Worm (Caenorhabditis elegans): ENCODE results near the gene nhr-4.
"Not testable (repeated sequence)": the region's sequence is repeated elsewhere in the genome, so short reads cannot be mapped to it uniquely, and the experiment has no call there.

nhr-4 gene

DNA sequence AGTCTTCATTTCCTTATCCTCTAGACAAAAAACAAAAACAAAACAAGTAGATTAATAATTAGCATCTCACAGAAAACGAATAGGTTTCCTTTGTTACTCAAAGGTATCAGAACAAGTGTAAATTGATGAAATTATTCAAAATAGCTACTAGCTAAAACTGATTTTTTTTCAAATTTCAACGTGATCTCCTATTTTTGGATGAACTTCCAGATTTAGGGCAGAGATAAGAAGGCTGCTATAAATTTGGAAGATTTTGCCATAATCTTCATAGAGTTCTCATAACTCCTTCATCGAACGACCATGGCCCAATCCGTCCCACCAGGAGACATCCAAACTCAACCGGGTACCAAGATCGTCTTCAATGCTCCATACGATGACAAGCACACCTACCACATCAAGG, 15.2 kb downstream of the nhr-4 start, which contains the start of gene msp-77:
Gene msp-77, plus strand, starts transcription at position 301 of the 400 bp plus-strand sequence.
- TF ChIP-seq ztf-23 (GFP tag; IDR thresholded peaks at IDR 0.05); klf-2 (GFP tag; conservative IDR thresholded peaks at IDR 0.05); ref-1 (GFP tag; conservative IDR thresholded peaks at IDR 0.05): not testable (repeated sequence)

DNA sequence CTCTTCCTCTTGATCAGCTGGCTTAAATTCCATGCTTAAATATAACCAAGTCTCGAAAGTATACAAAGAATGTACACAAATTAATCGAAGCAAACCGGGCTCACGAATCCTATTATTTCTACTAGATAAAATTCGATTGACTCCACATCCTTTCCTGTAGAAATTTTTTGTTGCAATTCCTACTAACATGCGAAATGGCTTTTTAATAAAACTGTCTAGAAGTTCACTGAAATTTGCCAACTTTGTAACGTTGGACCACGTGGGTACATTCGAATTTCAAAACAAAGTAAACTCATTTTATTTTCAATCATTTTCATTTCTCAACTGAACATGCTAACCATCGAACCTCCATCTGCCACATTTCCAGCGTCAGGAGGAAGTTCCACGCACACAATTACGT, 16.0 kb downstream of the nhr-4 start, which contains the start of gene ssp-32:
Gene ssp-32, plus strand, starts transcription at position 301 of the 400 bp plus-strand sequence.
- no peak for TF ChIP-seq ref-1 (GFP tag; conservative IDR thresholded peaks at IDR 0.05)
- no peak for TF ChIP-seq T22C8.4 (GFP tag; IDR thresholded peaks at IDR 0.05)
- no peak for TF ChIP-seq klf-2 (GFP tag; conservative IDR thresholded peaks at IDR 0.05)
- no peak for TF ChIP-seq cog-1 (tag; optimal IDR thresholded peaks at IDR 0.05)
- TF ChIP-seq ztf-29 (GFP tag; IDR thresholded peaks at IDR 0.05), result no peak
- TF ChIP-seq ztf-23 (GFP tag; IDR thresholded peaks at IDR 0.05), result no peak
- no peak for TF ChIP-seq flt-1 (GFP tag; IDR thresholded peaks at IDR 0.05)
- no peak for TF ChIP-seq med-1 (GFP tag; optimal IDR thresholded peaks at IDR 0.05; ENCODE audit: insufficient read depth)
- no peak for TF ChIP-seq tab-1 (GFP tag; IDR thresholded peaks at IDR 0.05)

DNA sequence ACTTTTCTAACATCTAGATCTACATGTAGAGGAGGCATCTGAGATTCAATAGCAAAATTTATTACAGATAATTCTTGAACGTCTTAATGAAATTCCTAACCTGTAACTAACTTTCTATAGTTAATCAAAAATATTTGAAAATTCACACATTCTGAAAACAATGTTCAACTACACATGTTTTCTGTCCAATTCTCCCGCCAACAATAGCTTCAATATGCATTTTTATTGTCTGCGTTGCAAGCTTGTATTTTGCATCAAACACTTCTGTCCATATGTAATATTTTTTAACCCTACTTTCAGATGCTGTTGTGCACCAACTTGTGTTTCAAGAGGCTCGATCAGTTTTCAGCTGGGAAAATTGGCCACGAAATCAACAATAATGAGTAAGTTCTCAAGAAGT, 19.6 kb downstream of the nhr-4 start, which contains the start of gene tbc-3:
Gene tbc-3, plus strand, starts transcription at position 301 of the 400 bp plus-strand sequence.
- TF ChIP-seq med-1 (GFP tag; optimal IDR thresholded peaks at IDR 0.05; ENCODE audit: insufficient read depth) (no peak), T22C8.4 (GFP tag; IDR thresholded peaks at IDR 0.05) (no peak), ref-1 (GFP tag; conservative IDR thresholded peaks at IDR 0.05) (no peak), tab-1 (GFP tag; IDR thresholded peaks at IDR 0.05) (no peak), ztf-23 (GFP tag; IDR thresholded peaks at IDR 0.05) (no peak), cog-1 (tag; optimal IDR thresholded peaks at IDR 0.05) (no peak), ztf-29 (GFP tag; IDR thresholded peaks at IDR 0.05) (no peak), flt-1 (GFP tag; IDR thresholded peaks at IDR 0.05) (no peak), klf-2 (GFP tag; conservative IDR thresholded peaks at IDR 0.05) (no peak)

DNA sequence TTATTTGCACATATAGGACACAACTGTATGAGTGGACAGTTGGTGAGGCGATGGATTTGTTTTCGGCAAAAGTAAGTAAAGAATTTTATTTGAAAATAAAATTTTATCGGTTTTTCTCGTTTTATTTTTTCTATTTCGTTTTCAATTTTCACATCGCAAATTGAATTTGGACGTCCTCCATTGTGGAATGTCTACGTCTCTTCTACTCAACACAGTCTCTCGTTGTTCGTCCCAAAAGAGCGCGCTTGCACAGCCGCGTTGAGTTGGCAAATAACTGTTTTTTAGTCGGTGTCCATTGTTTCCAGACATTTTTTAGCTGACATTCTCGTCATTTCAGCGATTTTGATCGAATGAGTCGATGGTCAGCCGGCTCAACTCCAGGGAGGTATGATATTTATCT, 20.1 kb downstream of the nhr-4 start:
- TF ChIP-seq tab-1 (GFP tag; IDR thresholded peaks at IDR 0.05) (no peak), ref-1 (GFP tag; conservative IDR thresholded peaks at IDR 0.05) (no peak), med-1 (GFP tag; optimal IDR thresholded peaks at IDR 0.05; ENCODE audit: insufficient read depth) (no peak), T22C8.4 (GFP tag; IDR thresholded peaks at IDR 0.05) (no peak)

DNA sequence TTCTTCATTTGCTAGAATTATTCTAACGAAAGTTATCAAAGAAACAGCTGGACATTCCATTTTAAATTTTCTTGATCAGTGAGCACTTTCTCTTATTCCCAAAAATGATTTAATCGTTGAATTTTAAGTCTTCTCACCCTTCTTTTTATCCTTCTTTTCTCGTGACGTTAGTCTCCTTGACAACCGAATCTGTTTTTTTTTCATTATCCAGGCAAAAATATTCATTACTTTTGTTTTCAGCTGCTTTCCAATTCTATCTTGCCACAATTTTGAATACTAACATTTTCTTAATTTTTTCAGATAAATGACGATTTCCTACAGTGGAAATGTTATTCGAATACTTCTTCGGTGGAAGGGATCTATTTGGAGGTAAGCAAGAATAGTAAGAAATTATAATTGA, 24.5 kb downstream of the nhr-4 start, which contains the start of gene best-13:
Gene best-13, plus strand, starts transcription at position 301 of the 400 bp plus-strand sequence.
- no peak for TF ChIP-seq ref-1 (GFP tag; conservative IDR thresholded peaks at IDR 0.05)
- TF ChIP-seq ztf-29 (GFP tag; IDR thresholded peaks at IDR 0.05), result no peak
- no peak for TF ChIP-seq cog-1 (tag; optimal IDR thresholded peaks at IDR 0.05)
- TF ChIP-seq flt-1 (GFP tag; IDR thresholded peaks at IDR 0.05), result no peak
- TF ChIP-seq T22C8.4 (GFP tag; IDR thresholded peaks at IDR 0.05), result no peak
- no peak for TF ChIP-seq med-1 (GFP tag; optimal IDR thresholded peaks at IDR 0.05; ENCODE audit: insufficient read depth)
- TF ChIP-seq ztf-23 (GFP tag; IDR thresholded peaks at IDR 0.05), result no peak
- no peak for TF ChIP-seq klf-2 (GFP tag; conservative IDR thresholded peaks at IDR 0.05)

DNA sequence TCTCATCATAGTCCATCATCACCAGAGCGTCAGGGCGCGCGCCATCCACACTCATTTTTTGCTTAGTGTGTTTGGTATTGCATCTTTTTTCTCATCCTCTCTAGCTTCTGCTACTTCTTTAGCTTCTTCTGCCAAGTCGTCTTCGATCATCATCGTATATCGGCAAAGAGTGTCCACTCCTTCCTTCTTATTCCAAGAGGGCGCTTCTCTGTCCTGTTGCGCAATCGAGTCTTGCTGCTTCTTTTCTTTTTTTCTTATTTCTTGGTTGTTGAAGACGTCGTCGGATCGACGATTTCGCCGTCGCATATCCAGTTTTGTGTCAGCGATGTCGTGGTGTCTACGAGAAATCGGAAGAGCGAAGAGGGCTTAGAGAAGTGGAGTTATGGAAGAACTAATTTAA, 33.9 kb downstream of the nhr-4 start:
- TF ChIP-seq ztf-23 (GFP tag; IDR thresholded peaks at IDR 0.05) (no peak), T22C8.4 (GFP tag; IDR thresholded peaks at IDR 0.05) (no peak), cog-1 (tag; optimal IDR thresholded peaks at IDR 0.05) (no peak), ztf-29 (GFP tag; IDR thresholded peaks at IDR 0.05) (no peak), flt-1 (GFP tag; IDR thresholded peaks at IDR 0.05) (no peak), tab-1 (GFP tag; IDR thresholded peaks at IDR 0.05) (no peak), ref-1 (GFP tag; conservative IDR thresholded peaks at IDR 0.05) (no peak), klf-2 (GFP tag; conservative IDR thresholded peaks at IDR 0.05) (no peak), med-1 (GFP tag; optimal IDR thresholded peaks at IDR 0.05; ENCODE audit: insufficient read depth) (no peak)

DNA sequence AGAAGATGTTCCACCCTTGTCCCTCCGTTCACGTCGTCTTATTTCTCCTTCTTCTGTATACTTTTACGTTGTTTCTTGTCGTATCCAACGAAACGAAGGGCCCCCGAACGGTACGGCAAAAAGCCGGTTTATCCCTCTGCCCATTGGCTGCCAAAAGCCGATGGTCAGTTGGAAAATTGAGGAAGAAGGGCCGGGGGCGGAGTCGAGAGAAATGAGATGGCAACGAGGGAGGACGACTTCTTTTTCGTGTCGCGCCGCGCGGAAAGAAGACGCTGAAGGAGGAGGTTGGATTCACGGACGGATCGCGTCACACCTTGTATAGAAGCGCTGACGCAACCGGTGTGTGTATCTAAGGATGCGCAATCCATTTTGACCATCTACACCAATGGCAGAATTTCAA, 36.0 kb downstream of the nhr-4 start:
- no peak for TF ChIP-seq klf-2 (GFP tag; conservative IDR thresholded peaks at IDR 0.05)
- no peak for TF ChIP-seq cog-1 (tag; optimal IDR thresholded peaks at IDR 0.05)
- no peak for TF ChIP-seq flt-1 (GFP tag; IDR thresholded peaks at IDR 0.05)
- TF ChIP-seq ztf-23 (GFP tag; IDR thresholded peaks at IDR 0.05), result no peak
- TF ChIP-seq ztf-29 (GFP tag; IDR thresholded peaks at IDR 0.05), result no peak
- no peak for TF ChIP-seq T22C8.4 (GFP tag; IDR thresholded peaks at IDR 0.05)
- TF ChIP-seq tab-1 (GFP tag; IDR thresholded peaks at IDR 0.05), result no peak
- no peak for TF ChIP-seq ref-1 (GFP tag; conservative IDR thresholded peaks at IDR 0.05)
- no peak for TF ChIP-seq med-1 (GFP tag; optimal IDR thresholded peaks at IDR 0.05; ENCODE audit: insufficient read depth)

DNA sequence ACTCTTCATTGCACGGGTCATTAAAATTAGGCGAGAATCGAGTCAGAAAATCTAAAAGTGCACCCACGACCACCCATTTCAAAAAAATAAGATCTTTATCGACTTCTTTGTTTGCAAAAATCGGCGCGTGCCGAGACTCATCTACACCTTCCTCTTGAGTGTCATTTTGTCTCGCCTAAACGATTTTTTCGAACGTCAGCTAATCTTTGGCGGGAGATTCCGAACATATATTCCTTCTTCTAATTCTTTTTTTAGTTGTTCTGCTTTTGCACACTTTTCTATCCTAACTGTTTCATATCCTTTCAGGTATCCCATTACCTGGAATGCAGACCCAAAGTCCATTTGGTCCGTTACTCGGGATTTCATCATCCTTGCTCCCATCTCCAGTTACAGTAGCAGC, 37.1 kb downstream of the nhr-4 start, which contains the start of gene bed-3:
Gene bed-3, plus strand, starts transcription at position 301 of the 400 bp plus-strand sequence.
- no peak for TF ChIP-seq ref-1 (GFP tag; conservative IDR thresholded peaks at IDR 0.05)

DNA sequence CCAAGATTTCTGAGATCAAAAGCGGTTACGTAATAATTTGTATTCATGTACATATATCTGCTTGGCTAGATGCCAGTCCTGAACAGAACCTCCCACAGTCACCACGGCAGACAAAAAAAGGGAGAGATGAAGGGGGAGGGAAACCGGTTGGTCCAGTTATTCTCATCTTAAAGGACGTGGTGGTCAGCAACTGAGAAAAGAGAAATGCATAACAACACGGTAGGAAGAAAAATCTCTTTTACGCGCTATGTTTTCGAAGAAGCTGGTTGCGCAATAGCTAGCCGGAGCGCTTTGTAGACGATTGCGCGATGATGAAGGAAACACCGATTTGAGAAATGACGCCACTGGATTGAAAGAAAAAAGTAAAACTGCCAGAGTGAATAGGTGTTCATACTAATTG, 38.9 kb downstream of the nhr-4 start:
- no peak for TF ChIP-seq ztf-29 (GFP tag; IDR thresholded peaks at IDR 0.05)
- TF ChIP-seq ref-1 (GFP tag; conservative IDR thresholded peaks at IDR 0.05), result no peak
- TF ChIP-seq flt-1 (GFP tag; IDR thresholded peaks at IDR 0.05), result no peak
- no peak for TF ChIP-seq med-1 (GFP tag; optimal IDR thresholded peaks at IDR 0.05; ENCODE audit: insufficient read depth)
- no peak for TF ChIP-seq tab-1 (GFP tag; IDR thresholded peaks at IDR 0.05)
- TF ChIP-seq ztf-23 (GFP tag; IDR thresholded peaks at IDR 0.05), result no peak
- TF ChIP-seq T22C8.4 (GFP tag; IDR thresholded peaks at IDR 0.05), result no peak
- no peak for TF ChIP-seq cog-1 (tag; optimal IDR thresholded peaks at IDR 0.05)
- no peak for TF ChIP-seq klf-2 (GFP tag; conservative IDR thresholded peaks at IDR 0.05)

DNA sequence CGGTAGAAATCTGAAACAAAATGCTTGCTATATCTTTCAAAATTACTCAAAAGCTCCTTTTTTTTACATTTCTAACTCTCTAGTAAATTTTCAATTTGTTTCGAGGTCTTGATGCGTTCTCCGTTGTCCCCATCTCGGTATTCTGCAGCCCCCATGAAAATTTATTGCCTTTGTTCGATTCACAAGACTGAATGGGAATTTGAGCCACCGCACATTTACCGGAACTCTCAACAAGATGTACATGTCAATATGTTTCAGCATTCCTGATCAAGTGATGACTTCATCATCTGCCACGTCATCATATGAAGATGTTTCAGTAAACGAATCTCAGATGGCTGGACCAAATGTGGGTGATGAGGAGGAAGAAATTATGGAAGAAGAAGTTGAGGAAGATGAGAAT, 41.3 kb downstream of the nhr-4 start:
- TF ChIP-seq med-1 (GFP tag; optimal IDR thresholded peaks at IDR 0.05; ENCODE audit: insufficient read depth), result no peak
- no peak for TF ChIP-seq T22C8.4 (GFP tag; IDR thresholded peaks at IDR 0.05)
- no peak for TF ChIP-seq ref-1 (GFP tag; conservative IDR thresholded peaks at IDR 0.05)
- no peak for TF ChIP-seq flt-1 (GFP tag; IDR thresholded peaks at IDR 0.05)
- TF ChIP-seq ztf-29 (GFP tag; IDR thresholded peaks at IDR 0.05), result no peak
- no peak for TF ChIP-seq ztf-23 (GFP tag; IDR thresholded peaks at IDR 0.05)
- TF ChIP-seq tab-1 (GFP tag; IDR thresholded peaks at IDR 0.05), result no peak
- TF ChIP-seq klf-2 (GFP tag; conservative IDR thresholded peaks at IDR 0.05), result no peak
- no peak for TF ChIP-seq cog-1 (tag; optimal IDR thresholded peaks at IDR 0.05)

Data from whole organism, midembryonic.